Fruit fly (Drosophila melanogaster) whole organism, embryonic: ENCODE data around the gene CG11085.

ENCODE experiments used
- B-H1 ChIP-seq: fragments of 200-800 bp; sonication (Bioruptor generic); IDR thresholded peaks from 3 replicates; pipeline ENCODE4 v1.3.6; 2022; ENCODE audit warnings: missing biosample characterization, missing genetic modification characterization
- CG10543 ChIP-seq: fragments of 200-800 bp; sonication (Bioruptor generic); optimal IDR thresholded peaks from 3 replicates; lab custom pipeline; 2017; ENCODE audit warnings: missing biosample characterization, mild to moderate bottlenecking, missing genetic modification characterization, moderate library complexity
- CG11247 ChIP-seq: fragments of 200-800 bp; sonication (Bioruptor generic); IDR thresholded peaks from 2 replicates; pipeline ENCODE4 v1.3.6; 2022; ENCODE audit warnings: missing biosample characterization, missing genetic modification characterization
- CG11696 ChIP-seq: fragments of 200-800 bp; sonication (Bioruptor generic); IDR thresholded peaks from 2 replicates; pipeline ENCODE4 v1.3.6; 2022; ENCODE audit warnings: missing biosample characterization, missing genetic modification characterization
- CG12299 ChIP-seq: fragments of 200-800 bp; sonication (Bioruptor generic); optimal IDR thresholded peaks from 2 replicates; lab custom pipeline; 2018; ENCODE audit warnings: missing biosample characterization, mild to moderate bottlenecking, missing genetic modification characterization
- CG12391 ChIP-seq: fragments of 200-800 bp; sonication (Bioruptor generic); optimal IDR thresholded peaks from 3 replicates; lab custom pipeline; 2018; ENCODE audit warnings: missing biosample characterization, mild to moderate bottlenecking, missing genetic modification characterization, moderate library complexity
- CG13123 ChIP-seq: fragments of 200-800 bp; sonication (Bioruptor generic); optimal IDR thresholded peaks from 2 replicates; lab custom pipeline; 2016; ENCODE audit warnings: missing biosample characterization, missing genetic modification characterization
- CG15073 ChIP-seq: fragments of 200-800 bp; sonication (Bioruptor generic); optimal IDR thresholded peaks from 2 replicates; lab custom pipeline; 2016; ENCODE audit warnings: missing biosample characterization, missing genetic modification characterization
- CG16815 ChIP-seq: fragments of 200-800 bp; sonication (Bioruptor generic); optimal IDR thresholded peaks from 3 replicates; lab custom pipeline; 2017; ENCODE audit warnings: missing biosample characterization, mild to moderate bottlenecking, missing genetic modification characterization
- CG17385 ChIP-seq: fragments of 200-800 bp; sonication (Bioruptor generic); optimal IDR thresholded peaks from 3 replicates; lab custom pipeline; 2018; ENCODE audit warnings: missing biosample characterization, mild to moderate bottlenecking, missing genetic modification characterization
- CG17612 ChIP-seq: fragments of 200-800 bp; sonication (Bioruptor generic); IDR thresholded peaks from 2 replicates; pipeline ENCODE4 v1.3.6; 2022; ENCODE audit warnings: missing biosample characterization, missing genetic modification characterization
- CG17829 ChIP-seq: fragments of 200-800 bp; optimal IDR thresholded peaks from 2 replicates; lab custom pipeline; 2019; ENCODE audit warnings: missing biosample characterization, mild to moderate bottlenecking, missing genetic modification characterization, moderate library complexity
- CG18262 ChIP-seq: fragments of 200-800 bp; optimal IDR thresholded peaks from 3 replicates; lab custom pipeline; 2019; ENCODE audit warnings: missing biosample characterization, mild to moderate bottlenecking, missing genetic modification characterization, moderate library complexity
- CG2199 ChIP-seq: fragments of 200-800 bp; sonication (Bioruptor generic); IDR thresholded peaks from 3 replicates; pipeline ENCODE4 v1.3.6; 2022; ENCODE audit warnings: missing biosample characterization, missing genetic modification characterization
- CG2202 ChIP-seq: fragments of 200-800 bp; sonication (Bioruptor generic); optimal IDR thresholded peaks from 2 replicates; lab custom pipeline; 2018; ENCODE audit warnings: missing biosample characterization, mild to moderate bottlenecking, missing genetic modification characterization
- CG3065 ChIP-seq: fragments of 200-800 bp; sonication (Bioruptor generic); optimal IDR thresholded peaks from 2 replicates; lab custom pipeline; 2016; ENCODE audit warnings: missing biosample characterization, missing genetic modification characterization
- CG31388 ChIP-seq: fragments of 200-800 bp; sonication (Bioruptor generic); optimal IDR thresholded peaks from 2 replicates; lab custom pipeline; 2016; ENCODE audit warnings: missing biosample characterization, missing genetic modification characterization
- CG3407 ChIP-seq: fragments of 200-800 bp; sonication (Bioruptor generic); optimal IDR thresholded peaks from 2 replicates; lab custom pipeline; 2018; ENCODE audit warnings: missing biosample characterization, mild to moderate bottlenecking, missing genetic modification characterization
- CG34376 ChIP-seq: fragments of 200-800 bp; sonication (Bioruptor generic); optimal IDR thresholded peaks from 2 replicates; lab custom pipeline; 2018; ENCODE audit warnings: missing biosample characterization, mild to moderate bottlenecking, missing genetic modification characterization
- CG4282 ChIP-seq: fragments of 200-800 bp; sonication (Bioruptor generic); optimal IDR thresholded peaks from 2 replicates; lab custom pipeline; 2016; ENCODE audit warnings: missing biosample characterization, missing genetic modification characterization
- CG4360 ChIP-seq: fragments of 200-800 bp; sonication (Bioruptor generic); IDR thresholded peaks from 2 replicates; pipeline ENCODE4 v1.3.6; 2022; ENCODE audit warnings: missing biosample characterization, missing genetic modification characterization
- CG4730 ChIP-seq: fragments of 200-800 bp; sonication (Bioruptor generic); IDR thresholded peaks from 2 replicates; pipeline ENCODE4 v1.3.6; 2022; ENCODE audit warnings: missing biosample characterization, missing genetic modification characterization
- CG5180 ChIP-seq: fragments of 200-800 bp; sonication (Bioruptor generic); optimal IDR thresholded peaks from 3 replicates; lab custom pipeline; 2017; ENCODE audit warnings: missing biosample characterization, missing genetic modification characterization, mild to moderate bottlenecking, moderate library complexity, missing genetic modification reagents
- CG5953 ChIP-seq: fragments of 200-800 bp; sonication (Bioruptor generic); IDR thresholded peaks from 2 replicates; pipeline ENCODE4 v1.3.6; 2022; ENCODE audit warnings: missing biosample characterization, missing genetic modification characterization
- CG6689 ChIP-seq: fragments of 200-800 bp; sonication (Bioruptor generic); IDR thresholded peaks from 2 replicates; pipeline ENCODE4 v1.3.6; 2022; ENCODE audit warnings: missing biosample characterization, missing genetic modification characterization
- CG6791 ChIP-seq: fragments of 200-800 bp; sonication (Bioruptor generic); IDR thresholded peaks from 3 replicates; pipeline ENCODE4 v1.3.6; 2022; ENCODE audit warnings: missing biosample characterization, missing genetic modification characterization; ENCODE audit not compliant: partially characterized antibody
- CG6813 ChIP-seq: fragments of 200-800 bp; sonication (Bioruptor generic); optimal IDR thresholded peaks from 2 replicates; lab custom pipeline; 2017; ENCODE audit warnings: missing biosample characterization, missing genetic modification characterization, mild to moderate bottlenecking, moderate library complexity, missing genetic modification reagents
- CG8359 ChIP-seq: fragments of 200-800 bp; sonication (Bioruptor generic); optimal IDR thresholded peaks from 2 replicates; lab custom pipeline; 2017; ENCODE audit warnings: missing biosample characterization, mild to moderate bottlenecking, missing genetic modification characterization, borderline replicate concordance
- Chrac-16 ChIP-seq: fragments of 200-800 bp; sonication (Bioruptor generic); optimal IDR thresholded peaks from 3 replicates; lab custom pipeline; 2016; ENCODE audit warnings: missing biosample characterization, missing genetic modification characterization
- Dbx ChIP-seq: fragments of 200-800 bp; sonication (Bioruptor generic); IDR thresholded peaks from 3 replicates; pipeline ENCODE4 v1.3.6; 2022; ENCODE audit warnings: missing biosample characterization, missing genetic modification characterization
- Fer3 ChIP-seq: fragments of 200-800 bp; sonication (Bioruptor generic); optimal IDR thresholded peaks from 2 replicates; lab custom pipeline; 2018; ENCODE audit warnings: missing biosample characterization, mild to moderate bottlenecking, missing genetic modification characterization, moderate library complexity
- Hand ChIP-seq: fragments of 200-800 bp; sonication (Bioruptor generic); optimal IDR thresholded peaks from 2 replicates; lab custom pipeline; 2017; ENCODE audit warnings: mild to moderate bottlenecking, missing biosample characterization, missing genetic modification reagents, missing genetic modification characterization
- Jarid2 ChIP-seq: fragments of 200-800 bp; sonication (Bioruptor generic); optimal IDR thresholded peaks from 3 replicates; lab custom pipeline; 2017; ENCODE audit warnings: mild to moderate bottlenecking, missing biosample characterization, missing genetic modification reagents, missing genetic modification characterization
- Mad ChIP-seq: fragments of 200-800 bp; sonication (Bioruptor generic); optimal IDR thresholded peaks from 2 replicates; lab custom pipeline; 2016; ENCODE audit warnings: missing biosample characterization, missing genetic modification characterization
- TFAM ChIP-seq: fragments of 200-800 bp; sonication (Bioruptor generic); optimal IDR thresholded peaks from 2 replicates; lab custom pipeline; 2017; ENCODE audit warnings: missing biosample characterization, missing genetic modification characterization, inconsistent platforms
- ac ChIP-seq: fragments of 200-800 bp; sonication (Bioruptor generic); optimal IDR thresholded peaks from 3 replicates; lab custom pipeline; 2017; ENCODE audit warnings: missing biosample characterization, mild to moderate bottlenecking, missing genetic modification characterization
- ci ChIP-seq: fragments of 200-800 bp; sonication (Bioruptor generic); IDR thresholded peaks from 3 replicates; pipeline ENCODE4 v1.3.6; 2022; ENCODE audit warnings: missing biosample characterization, missing genetic modification characterization
- dimm ChIP-seq: fragments of 200-800 bp; sonication (Bioruptor generic); IDR thresholded peaks from 2 replicates; pipeline ENCODE4 v1.3.6; 2022; ENCODE audit warnings: missing biosample characterization, missing genetic modification characterization
- eve ChIP-seq, 2 experiments: fragments of >200 bp; optimal IDR thresholded peaks; 2 replicates each; lab custom pipeline; 2017; ENCODE audit warnings: missing biosample characterization in 2 of 2, missing genetic modification characterization in 2 of 2
- fd96Cb ChIP-seq: fragments of 200-800 bp; sonication (Bioruptor generic); optimal IDR thresholded peaks from 2 replicates; lab custom pipeline; 2018; ENCODE audit warnings: missing biosample characterization, mild to moderate bottlenecking, missing genetic modification characterization, moderate library complexity
- kah ChIP-seq: fragments of 200-800 bp; sonication (Bioruptor generic); optimal IDR thresholded peaks from 2 replicates; lab custom pipeline; 2018; ENCODE audit warnings: missing biosample characterization, mild to moderate bottlenecking, missing genetic modification characterization
- otp ChIP-seq: fragments of 200-800 bp; sonication (Bioruptor generic); IDR thresholded peaks from 3 replicates; pipeline ENCODE4, ENCODE4 v1.3.6; 2022; ENCODE audit warnings: missing biosample characterization, missing genetic modification characterization
- pho ChIP-seq: fragments of 200-800 bp; sonication (Bioruptor generic); optimal IDR thresholded peaks from 2 replicates; lab custom pipeline; 2016; ENCODE audit warnings: missing biosample characterization, missing genetic modification characterization
- prd ChIP-seq, 3 experiments: fragments of >200 bp in 2 of 3; fragments of 200-800 bp in 1 of 3; sonication (Bioruptor generic) in 1 of 3; optimal IDR thresholded peaks in 2 of 3; IDR thresholded peaks in 1 of 3; 2 replicates in 2 of 3; 3 replicates in 1 of 3; pipeline versions ENCODE4 v1.3.6 to Lab custom; 2017 to 2022; ENCODE audit warnings: missing biosample characterization in 1 of 3, missing genetic modification characterization in 1 of 3
- pzg ChIP-seq: fragments of 200-800 bp; sonication (Bioruptor generic); optimal IDR thresholded peaks from 3 replicates; lab custom pipeline; 2018; ENCODE audit warnings: missing biosample characterization, mild to moderate bottlenecking, missing genetic modification characterization, moderate library complexity
- schlank ChIP-seq: fragments of 200-800 bp; sonication (Bioruptor generic); optimal IDR thresholded peaks from 2 replicates; lab custom pipeline; 2018; ENCODE audit warnings: missing biosample characterization, mild to moderate bottlenecking, missing genetic modification characterization
- sim ChIP-seq: fragments of 200-800 bp; sonication (Bioruptor generic); IDR thresholded peaks from 2 replicates; pipeline ENCODE4 v1.3.6; 2022; ENCODE audit warnings: missing biosample characterization, missing genetic modification characterization
- tna ChIP-seq: fragments of 200-800 bp; sonication (Bioruptor generic); IDR thresholded peaks from 2 replicates; pipeline ENCODE4 v1.3.6; 2022; ENCODE audit warnings: missing biosample characterization, missing genetic modification characterization; ENCODE audit not compliant: partially characterized antibody
- usp ChIP-seq: fragments of >200 bp; optimal IDR thresholded peaks from 2 replicates; lab custom pipeline; 2017; ENCODE audit warnings: missing biosample characterization, missing genetic modification characterization

The CG11085 gene

DNA sequence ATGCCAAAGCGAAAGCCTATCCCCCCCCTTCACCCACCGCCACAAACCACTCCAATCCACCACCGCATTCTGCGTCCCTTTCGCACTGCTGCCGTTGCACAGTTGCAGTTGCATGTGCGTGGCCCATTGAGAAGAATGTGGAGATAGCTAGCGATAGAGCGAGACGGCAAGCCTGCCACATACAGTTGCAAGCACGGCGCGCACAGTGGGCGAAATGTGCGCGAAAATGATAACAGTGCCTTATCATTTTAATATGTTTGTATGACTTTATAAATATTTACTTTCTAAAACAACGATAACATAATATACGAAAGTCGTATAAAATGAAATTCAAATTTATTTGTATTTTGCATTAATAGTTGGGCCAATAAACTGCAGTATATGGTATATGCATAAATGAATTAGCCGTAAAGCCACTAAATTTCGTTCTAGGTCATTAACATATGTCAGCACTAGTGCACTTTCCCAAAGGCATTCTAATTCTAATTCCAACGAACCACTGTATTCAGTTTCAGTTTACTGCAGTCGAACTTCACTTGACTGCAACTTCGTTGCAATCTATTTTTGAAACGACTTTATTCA is 40.2 kb upstream of the CG11085 start (continued):
- TF ChIP-seq CG12391 (tag; lab: Kevin White, UChicago) (peak; percentile 68), CG11696 (GFP tag; lab: Robert Waterston, UW) (no peak), usp (GFP tag; lab: Kevin White, UChicago) (no peak), CG17829 (tag; lab: Kevin White, UChicago) (peak; percentile 81), CG13123 (GFP tag; lab: Kevin White, UChicago) (peak; percentile 30), CG10543 (GFP tag; lab: Kevin White, UChicago) (no peak), ci (0 out of 3 replicates have a peak, but pooled peaks have one; percentile 45), CG5180 (GFP tag; lab: Kevin White, UChicago) (peak; percentile 57), CG6813 (GFP tag; lab: Kevin White, UChicago) (peak; percentile 62), dimm (GFP tag; lab: Robert Waterston, UW) (peak; percentile 25; the same call in 1 of the 2 replicates), CG8359 (GFP tag; lab: Kevin White, UChicago) (peak; percentile 70), B-H1 (GFP tag; lab: Robert Waterston, UW) (peak; percentile 20; the same call in 1 of the 3 replicates), prd (optimal IDR thresholded peaks at IDR 0.05; lab: Kevin White, UChicago) (no peak), prd (GFP tag; IDR thresholded peaks at IDR 0.05; lab: Robert Waterston, UW) (peak; percentile 64; the same call in 2 of the 3 replicates), CG18262 (peak; percentile 92), CG3407 (GFP tag; lab: Kevin White, UChicago) (peak; percentile 72), fd96Cb (tag; lab: Kevin White, UChicago) (peak; percentile 80), Jarid2 (GFP tag; lab: Kevin White, UChicago) (peak; percentile 6), CG11247 (GFP tag; lab: Robert Waterston, UW) (no peak), CG12299 (peak; percentile 30), otp (GFP tag; lab: Robert Waterston, UW) (peak; percentile 62; the same call in 1 of the 3 replicates), CG4282 (peak; percentile 35), eve (GFP tag; optimal IDR thresholded peaks at IDR 0.05; lab: Kevin White, UChicago) (peak in 1 of 2 experiments; percentile 86), TFAM (GFP tag; lab: Kevin White, UChicago) (peak; percentile 3), sim (GFP tag; lab: Robert Waterston, UW) (peak; percentile 66), CG4730 (GFP tag; lab: Robert Waterston, UW) (peak; percentile 18; the same call in 1 of the 2 replicates), Mad (GFP tag; lab: Kevin White, UChicago) (peak; percentile 25)

DNA sequence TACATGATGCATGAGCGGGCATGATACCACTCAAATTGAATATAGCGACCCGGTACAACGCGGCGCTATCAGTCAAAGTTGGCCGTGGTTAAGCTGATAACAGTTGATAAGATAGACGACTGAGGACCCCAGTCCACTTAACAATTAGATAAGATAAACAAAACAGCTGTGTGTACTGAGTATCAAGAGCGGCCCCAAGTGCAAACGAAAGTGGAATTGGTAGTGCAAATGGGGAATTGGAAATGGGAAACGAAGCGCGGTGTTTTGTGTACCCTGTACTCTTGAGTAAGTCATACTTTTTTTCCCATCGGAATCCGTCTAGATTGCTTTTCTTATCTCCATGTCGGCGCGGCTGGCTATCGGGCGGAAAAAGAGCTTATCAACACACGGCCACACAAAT is 38.4 kb upstream of the CG11085 start:
- TF ChIP-seq CG5953 (GFP tag; lab: Robert Waterston, UW) = no peak
- peak; percentile 1 for TF ChIP-seq CG34376
- TF ChIP-seq CG17612 (GFP tag; lab: Robert Waterston, UW) = no peak
- TF ChIP-seq CG16815 (GFP tag; lab: Kevin White, UChicago) = no peak
- no peak for TF ChIP-seq Fer3 (tag; lab: Kevin White, UChicago)
- TF ChIP-seq CG3407 (GFP tag; lab: Kevin White, UChicago) = peak; percentile 5
- no peak for TF ChIP-seq tna (GFP tag; lab: Robert Waterston, UW)
- no peak for TF ChIP-seq CG6791
- TF ChIP-seq CG2199 (GFP tag; lab: Robert Waterston, UW) = no peak
- TF ChIP-seq CG3065 (GFP tag; lab: Kevin White, UChicago) = no peak
- no peak for TF ChIP-seq ac (GFP tag; lab: Kevin White, UChicago)
- TF ChIP-seq CG6689 (GFP tag; lab: Robert Waterston, UW) = no peak
- TF ChIP-seq pho (GFP tag; lab: Kevin White, UChicago) = no peak
- no peak for TF ChIP-seq CG17385 (GFP tag; lab: Kevin White, UChicago)
- TF ChIP-seq Dbx (GFP tag; lab: Robert Waterston, UW) = no peak
- TF ChIP-seq Chrac-16 (GFP tag; lab: Kevin White, UChicago) = no peak
- no peak for TF ChIP-seq Hand (GFP tag; lab: Kevin White, UChicago)
- no peak for TF ChIP-seq CG31388
- TF ChIP-seq CG4360 (GFP tag; lab: Robert Waterston, UW) = no peak
- no peak for TF ChIP-seq CG15073 (GFP tag; lab: Kevin White, UChicago)
- no peak for TF ChIP-seq pzg (GFP tag; lab: Kevin White, UChicago)
- TF ChIP-seq CG2202 (tag; lab: Kevin White, UChicago) = no peak
- no peak for TF ChIP-seq kah (GFP tag; lab: Kevin White, UChicago)
- TF ChIP-seq schlank (tag; lab: Kevin White, UChicago) = no peak
